Worm (Caenorhabditis elegans): ENCODE results near the gene pbs-3.

DNA sequence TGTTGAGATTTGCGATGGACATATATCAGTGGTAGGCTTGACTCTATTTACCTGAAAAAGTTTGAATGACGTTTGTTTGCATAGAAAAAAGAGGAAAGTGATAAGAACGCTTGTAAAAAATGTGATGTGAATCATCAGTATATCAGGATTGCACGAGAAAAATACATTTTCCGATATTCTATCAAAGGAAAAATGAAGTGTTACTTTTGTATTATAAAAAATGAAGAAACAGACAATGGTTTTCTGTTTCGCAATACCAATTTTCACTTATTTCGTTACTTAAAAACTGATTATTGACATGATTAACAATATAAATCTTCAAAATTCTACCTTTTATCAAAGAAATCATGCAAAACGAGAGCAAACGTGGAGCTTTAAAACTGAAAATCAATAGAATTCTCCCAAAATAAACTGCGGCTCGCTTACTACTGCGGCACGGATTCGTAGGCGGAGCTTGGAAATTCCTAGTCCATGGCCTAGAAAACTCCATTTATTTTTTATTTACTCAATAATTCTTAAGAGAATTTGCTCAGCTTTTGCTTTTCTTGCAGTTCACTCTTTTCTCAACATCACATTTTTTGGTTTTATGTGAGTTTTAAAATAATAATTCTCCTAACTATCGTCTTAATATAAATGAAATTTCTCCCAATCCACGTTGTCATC lies 38.4 kb upstream of the pbs-3 start, which contains the start of the genes eif-1 and vps-24:
- TF ChIP-seq nhr-11 (tag; optimal IDR thresholded peaks at IDR 0.05), result no peak
- no peak for TF ChIP-seq ztf-11 (tag; optimal IDR thresholded peaks at IDR 0.05)
- no peak for TF ChIP-seq snpc-1.2 (GFP tag; IDR thresholded peaks at IDR 0.05)
- no peak for TF ChIP-seq jun-1 (tag; optimal IDR thresholded peaks at IDR 0.05)
- no peak for TF ChIP-seq unc-62 (GFP tag; optimal IDR thresholded peaks at IDR 0.05 in 1 of 2)
- TF ChIP-seq unc-62 (tag; optimal IDR thresholded peaks at IDR 0.05), result no peak
- peak; percentile 18 for TF ChIP-seq mep-1 (tag; optimal IDR thresholded peaks at IDR 0.05)

All from whole organism, L4 larva.